Worm (Caenorhabditis elegans) whole organism, L4/young adult: ENCODE measurements around the gene F10A3.17.

Experiments
- W03F9.2 ChIP-seq: fragments of 150-350 bp; optimal IDR thresholded peaks from 2 replicates; lab custom pipeline; 2014; ENCODE audit warnings: missing biosample characterization, missing genetic modification characterization
- dao-5 ChIP-seq: sonication (generic microtip); optimal IDR thresholded peaks from 2 replicates; lab custom pipeline; 2016; ENCODE audit warnings: missing genotype, missing genetic modification characterization, moderate library complexity, missing compliant biosample characterization
- him-1 ChIP-seq: sonication (generic microtip); optimal IDR thresholded peaks from 2 replicates; lab custom pipeline; 2016; ENCODE audit warnings: missing genotype, missing genetic modification reagents, missing genetic modification characterization, missing compliant biosample characterization

The F10A3.17 gene

DNA sequence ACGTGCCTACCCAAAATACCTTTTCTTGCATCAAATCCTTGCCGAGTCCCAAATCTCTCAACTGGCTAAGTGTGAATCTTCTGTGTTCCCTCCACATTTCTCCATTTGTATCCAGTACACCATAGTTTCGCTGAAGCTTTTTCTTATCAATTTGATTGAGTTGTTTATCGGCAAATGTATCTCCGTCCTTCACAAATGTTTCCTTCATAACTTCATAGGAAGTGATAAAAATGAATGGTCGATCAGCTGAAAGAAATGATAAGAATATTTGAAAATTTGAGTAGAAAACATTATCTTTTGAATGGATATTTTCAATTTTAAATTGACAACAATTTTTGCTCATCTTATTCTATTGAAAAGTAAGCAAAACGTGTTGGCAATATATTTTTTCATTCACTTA, 15.7 kb upstream of the F10A3.17 start:
- no peak for TF ChIP-seq W03F9.2
- no peak for TF ChIP-seq him-1 (tag; lab: Kevin White, UChicago)
- TF ChIP-seq dao-5: no peak

DNA sequence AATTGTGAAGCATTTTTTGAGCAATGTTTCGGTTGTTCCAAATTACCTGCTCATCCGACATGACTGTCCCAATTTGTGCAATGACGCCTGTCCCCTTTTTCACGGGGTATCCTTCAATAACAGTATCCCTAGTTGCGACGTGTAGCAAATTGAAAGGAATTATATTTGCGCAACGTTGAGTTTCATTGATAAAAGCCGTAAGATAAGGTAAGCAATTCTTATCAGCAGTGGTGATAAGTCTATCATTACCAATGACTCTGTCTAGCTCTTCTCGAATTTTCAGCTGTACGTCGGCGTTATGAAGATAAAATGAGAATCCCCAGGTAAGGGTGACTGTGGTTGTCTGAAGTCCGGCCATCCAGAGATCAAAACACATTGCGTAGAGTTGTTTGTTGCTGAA, 14.6 kb upstream of the F10A3.17 start:
- no peak for TF ChIP-seq dao-5
- no peak for TF ChIP-seq W03F9.2
- no peak for TF ChIP-seq him-1 (tag; lab: Kevin White, UChicago)

DNA sequence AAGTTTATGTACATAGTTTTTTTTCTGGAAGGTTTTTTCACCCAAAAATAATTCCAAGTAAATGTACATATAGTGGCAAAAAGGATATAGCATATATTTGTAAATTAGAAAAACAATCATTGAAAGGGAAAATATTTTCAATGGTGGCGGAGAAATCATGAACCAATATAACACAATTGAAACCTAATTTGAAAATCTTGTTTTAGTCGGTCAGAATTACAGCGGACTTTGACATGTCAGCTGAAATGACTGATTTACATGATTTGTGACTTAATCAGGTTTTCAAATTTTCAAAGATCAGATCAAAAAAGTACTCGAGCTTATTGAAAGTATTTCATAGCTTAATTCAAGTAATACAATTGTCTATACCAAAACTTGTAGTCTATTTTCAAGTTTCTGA, 12.2 kb upstream of the F10A3.17 start, which contains the start of gene K05D4.9:
Gene K05D4.9, minus strand, starts transcription at position 101 of the 400 bp plus-strand sequence.
- TF ChIP-seq W03F9.2 (no peak), him-1 (tag; lab: Kevin White, UChicago) (no peak), dao-5 (no peak)

DNA sequence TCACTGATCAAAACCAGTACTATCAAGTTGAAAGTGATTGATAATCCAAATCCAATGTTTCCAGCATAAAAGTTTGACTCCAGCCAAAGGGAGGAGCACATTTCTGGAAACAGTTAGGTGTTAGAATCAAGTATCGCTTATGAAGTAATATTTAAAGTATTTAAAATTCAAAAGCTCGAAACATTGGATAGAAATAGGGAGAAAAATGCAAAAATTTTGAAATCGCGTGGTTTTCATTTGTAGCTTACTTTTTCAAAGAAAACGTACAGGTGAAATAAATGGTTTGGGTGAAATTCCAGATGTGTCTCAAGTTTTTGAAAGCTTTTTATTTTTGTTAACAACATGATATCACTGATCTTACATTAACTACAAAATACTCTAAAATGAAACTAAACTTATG, 9.5 kb upstream of the F10A3.17 start, which contains the start of gene str-111:
Gene str-111, minus strand, starts transcription at position 101 of the 400 bp plus-strand sequence.
- no peak for TF ChIP-seq dao-5
- no peak for TF ChIP-seq W03F9.2
- no peak for TF ChIP-seq him-1 (tag; lab: Kevin White, UChicago)

DNA sequence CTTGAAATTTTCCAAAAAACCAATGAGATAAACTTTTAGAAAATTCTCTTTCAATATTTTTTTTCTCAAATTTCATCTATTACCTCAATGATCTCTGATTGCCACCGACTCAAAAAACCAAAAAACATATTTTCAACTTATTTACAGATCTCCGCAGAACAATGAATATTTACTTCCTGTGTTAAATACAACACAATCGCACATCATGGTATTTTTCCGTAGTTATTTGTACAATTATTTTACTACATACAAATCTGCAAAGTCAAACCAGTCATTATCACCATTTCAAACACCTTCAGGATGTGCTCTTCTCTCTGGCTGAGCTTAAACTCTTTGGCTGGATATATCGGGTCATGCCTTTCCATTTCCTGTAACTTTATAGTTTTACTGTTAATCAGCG, 6.4 kb upstream of the F10A3.17 start, which contains the start of gene str-108:
Gene str-108, plus strand, starts transcription at position 301 of the 400 bp plus-strand sequence.
- TF ChIP-seq him-1 (tag; lab: Kevin White, UChicago) (no peak), dao-5 (no peak), W03F9.2 (no peak)

DNA sequence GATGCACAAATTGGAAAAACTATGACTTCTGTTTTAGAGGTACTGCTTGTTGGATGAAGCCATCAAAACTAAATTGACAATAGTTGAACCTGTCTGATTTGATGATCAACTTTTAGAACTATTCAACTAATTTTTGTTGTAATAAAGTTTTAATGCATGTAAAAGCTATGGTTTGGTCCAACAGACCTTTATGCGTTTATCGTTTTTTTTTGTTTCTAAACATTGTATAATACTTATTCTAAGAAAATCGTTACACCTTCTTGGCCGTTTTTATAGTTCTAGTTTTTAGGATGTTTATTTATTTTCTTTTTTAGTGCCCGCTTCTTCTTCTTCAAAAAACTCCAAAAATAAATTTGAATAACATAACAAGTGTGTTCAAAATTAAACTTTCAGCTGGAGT, 4.2 kb upstream of the F10A3.17 start, which contains the start of gene F10A3.12:
Gene F10A3.12, plus strand, starts transcription at position 301 of the 400 bp plus-strand sequence.
- TF ChIP-seq W03F9.2 (no peak), him-1 (tag; lab: Kevin White, UChicago) (no peak), dao-5 (no peak)

DNA sequence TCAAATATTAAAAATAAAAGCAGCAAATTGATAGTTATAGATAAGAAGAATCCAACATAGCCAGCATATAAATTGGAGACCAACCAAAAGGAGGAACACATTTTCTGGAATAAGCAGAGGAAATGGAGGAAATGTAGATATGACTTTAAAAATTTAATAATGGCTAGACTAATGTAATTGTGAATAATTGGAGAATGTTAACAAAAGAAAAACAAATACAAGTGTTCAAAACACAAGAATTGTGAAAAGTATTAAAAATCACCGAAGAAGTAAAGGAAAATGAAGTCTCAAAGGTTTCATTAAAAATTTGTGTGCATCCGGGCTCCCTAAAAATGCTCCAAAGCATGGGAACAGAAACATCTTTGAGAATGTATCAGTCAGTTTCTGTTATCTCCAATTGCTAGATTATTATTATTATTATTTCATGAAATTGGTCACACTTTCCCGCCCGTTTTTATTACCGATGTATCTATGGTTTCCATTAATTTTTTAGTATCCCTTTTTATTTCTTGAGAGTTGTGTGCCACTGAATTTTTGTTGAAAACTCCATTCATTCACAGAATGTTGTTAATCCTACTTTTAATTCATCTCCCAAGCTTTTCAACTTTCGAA, 2.7 kb upstream of the F10A3.17 start, which contains the start of the genes str-109 and F10A3.11:
Gene str-109, minus strand, starts transcription at position 101 of the 612 bp plus-strand sequence.
Gene F10A3.11, plus strand, starts transcription at position 562 of the 612 bp plus-strand sequence.
- TF ChIP-seq W03F9.2: no peak
- no peak for TF ChIP-seq him-1 (tag; lab: Kevin White, UChicago)
- TF ChIP-seq dao-5: no peak

DNA sequence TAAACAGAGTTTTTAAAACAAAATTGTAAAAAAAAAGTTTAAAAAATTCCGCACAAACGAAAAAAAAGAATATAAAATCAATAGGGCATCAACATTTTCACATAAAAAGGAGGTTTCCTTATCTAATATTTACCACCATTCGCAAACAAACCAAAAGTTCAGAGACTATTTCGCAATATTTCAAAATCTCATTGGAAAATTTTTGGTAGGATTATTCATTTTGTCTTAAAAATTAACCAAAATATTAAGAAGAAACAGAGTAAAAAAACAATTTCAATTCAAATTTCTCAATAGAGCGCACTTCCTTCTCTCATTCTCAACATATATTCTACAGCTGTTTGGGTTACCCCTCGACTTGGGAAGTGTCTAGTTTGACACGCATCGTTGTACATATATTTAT, 593 bp upstream of the F10A3.17 start:
- TF ChIP-seq him-1 (tag; lab: Kevin White, UChicago) (no peak), W03F9.2 (no peak), dao-5 (no peak)

DNA sequence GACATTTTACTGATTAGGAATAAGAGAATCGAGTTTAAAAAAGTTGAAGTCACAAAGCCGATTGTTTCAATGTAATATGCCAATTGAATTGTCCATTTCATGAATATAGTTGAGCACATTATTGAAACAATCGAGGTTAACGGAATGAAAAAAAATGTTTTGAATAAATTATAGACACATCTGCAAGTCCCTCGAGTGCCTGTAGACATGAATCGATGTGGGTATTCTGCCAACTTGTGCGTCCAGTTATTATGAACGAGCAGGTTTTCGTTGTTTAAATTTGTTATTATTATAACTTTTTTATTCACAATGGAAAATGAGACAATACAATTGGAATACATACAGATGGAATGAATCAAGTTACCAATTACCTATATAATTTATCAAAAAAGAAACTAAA, 1.1 kb downstream of the F10A3.17 start, which contains the start of gene str-99:
Gene str-99, minus strand, starts transcription at position 101 of the 400 bp plus-strand sequence.
- TF ChIP-seq dao-5 (no peak), him-1 (tag; lab: Kevin White, UChicago) (no peak), W03F9.2 (no peak)

DNA sequence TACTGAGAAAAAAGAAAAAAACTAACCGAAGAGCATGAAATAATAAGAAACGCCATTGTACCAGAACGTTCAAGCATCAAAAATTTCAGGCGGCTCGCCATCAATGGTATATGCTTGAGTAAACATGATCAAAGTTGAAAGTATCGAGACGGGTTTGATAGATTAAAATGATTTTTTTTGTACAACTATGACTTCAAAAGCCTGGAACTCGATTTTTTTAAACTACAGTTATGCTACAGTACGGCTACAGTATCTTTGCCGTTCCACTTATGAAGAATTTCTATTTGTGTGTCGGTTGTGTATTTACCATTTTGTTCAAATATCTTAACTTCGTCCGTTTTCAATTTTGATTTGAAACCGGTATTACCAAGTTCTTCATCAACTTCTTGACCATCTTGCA, 4.4 kb downstream of the F10A3.17 start, which contains the start of gene str-97:
Gene str-97, minus strand, starts transcription at position 101 of the 400 bp plus-strand sequence.
- no peak for TF ChIP-seq dao-5
- no peak for TF ChIP-seq W03F9.2
- no peak for TF ChIP-seq him-1 (tag; lab: Kevin White, UChicago)

DNA sequence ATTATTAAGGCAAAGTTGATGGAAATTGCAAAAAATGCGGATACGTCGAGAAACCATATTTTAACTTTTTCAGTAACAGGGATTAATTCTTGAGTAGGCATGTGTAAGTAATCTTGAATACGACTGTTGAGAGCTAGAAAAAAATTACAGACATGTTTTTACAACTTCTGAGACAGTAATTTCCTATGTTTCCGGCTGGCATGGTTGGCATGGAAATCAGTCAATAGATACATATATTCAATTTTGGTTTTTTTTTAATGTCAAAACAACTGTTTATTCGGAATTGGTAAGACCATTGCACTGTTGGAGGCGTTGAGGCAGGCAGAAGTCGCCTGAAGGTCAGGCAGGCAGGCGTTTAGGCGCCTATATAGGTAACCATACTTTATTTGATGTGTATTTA, 6.1 kb downstream of the F10A3.17 start, which contains the start of gene str-254:
Gene str-254, minus strand, starts transcription at position 101 of the 400 bp plus-strand sequence.
- TF ChIP-seq dao-5 (no peak), W03F9.2 (no peak), him-1 (tag; lab: Kevin White, UChicago) (no peak)

DNA sequence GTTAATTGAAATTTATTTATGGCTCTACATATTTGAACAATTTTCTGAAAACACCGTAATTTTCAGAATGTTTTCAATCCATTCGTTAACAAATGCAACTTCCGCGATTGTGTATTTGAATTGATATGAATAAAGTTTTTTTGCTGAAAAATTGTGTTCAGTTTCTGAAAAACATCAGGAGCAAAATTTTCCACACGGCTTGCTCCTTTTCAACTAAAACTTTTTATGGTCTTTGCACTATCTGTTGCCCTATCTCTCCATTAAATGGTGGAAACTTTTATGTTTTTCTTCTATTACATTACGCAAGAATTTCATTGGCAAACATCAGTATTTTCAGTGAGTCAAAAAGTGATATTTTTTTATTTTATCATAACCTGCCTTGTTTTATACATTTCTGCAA, 10.7 kb downstream of the F10A3.17 start, which contains the start of gene F10A3.4:
Gene F10A3.4, plus strand, starts transcription at position 301 of the 400 bp plus-strand sequence.
- TF ChIP-seq W03F9.2 (no peak), dao-5 (no peak), him-1 (tag; lab: Kevin White, UChicago) (no peak)

DNA sequence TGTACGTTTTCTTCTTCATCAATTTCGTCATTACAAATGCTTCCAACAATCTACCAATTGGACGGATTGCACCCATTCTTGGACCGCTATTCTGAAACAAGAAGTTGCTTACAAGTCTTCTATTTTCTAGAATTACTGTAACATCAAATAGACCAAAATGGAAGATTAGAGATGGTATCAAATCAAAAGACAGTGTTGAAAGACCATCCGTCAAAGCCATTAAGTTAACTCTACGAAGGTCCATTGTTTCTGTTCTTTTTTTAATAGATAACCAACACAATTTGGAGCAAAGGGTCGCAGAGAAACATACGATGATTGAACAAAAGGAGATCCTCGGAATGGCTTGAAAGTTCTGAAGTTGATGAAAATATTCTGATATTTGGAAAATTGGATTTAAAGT, 14.5 kb downstream of the F10A3.17 start:
- TF ChIP-seq him-1 (tag; lab: Kevin White, UChicago): no peak
- TF ChIP-seq dao-5: no peak
- no peak for TF ChIP-seq W03F9.2

DNA sequence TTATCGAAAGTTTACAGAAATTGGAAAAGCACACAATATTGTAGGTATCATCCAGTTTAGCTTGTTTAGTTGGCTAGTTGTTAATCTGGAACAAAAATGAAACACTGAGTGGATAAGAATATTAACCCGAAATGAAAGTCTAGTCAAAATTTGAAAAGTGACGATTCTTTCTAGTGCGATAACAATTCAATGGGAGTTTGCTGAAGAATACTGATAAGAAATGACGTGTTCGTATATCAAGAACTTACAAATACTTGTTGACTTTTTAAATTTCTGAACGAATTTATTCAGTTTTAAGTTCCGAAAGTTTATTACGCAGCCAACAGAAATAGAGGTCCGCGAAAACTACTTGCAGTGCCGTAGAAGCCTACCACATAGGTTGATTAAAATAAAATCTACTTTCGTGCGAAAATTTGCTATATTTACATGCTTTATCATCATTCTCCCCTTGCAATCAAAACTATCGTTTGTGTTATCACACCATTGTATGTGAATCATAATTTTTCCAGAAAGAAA, 16.4 kb downstream of the F10A3.17 start, which contains the start of gene fbxa-88:
Gene fbxa-88, minus strand, starts transcription at position 51 of the 516 bp plus-strand sequence.
- no peak for TF ChIP-seq him-1 (tag; lab: Kevin White, UChicago)
- no peak for TF ChIP-seq W03F9.2
- TF ChIP-seq dao-5: no peak

DNA sequence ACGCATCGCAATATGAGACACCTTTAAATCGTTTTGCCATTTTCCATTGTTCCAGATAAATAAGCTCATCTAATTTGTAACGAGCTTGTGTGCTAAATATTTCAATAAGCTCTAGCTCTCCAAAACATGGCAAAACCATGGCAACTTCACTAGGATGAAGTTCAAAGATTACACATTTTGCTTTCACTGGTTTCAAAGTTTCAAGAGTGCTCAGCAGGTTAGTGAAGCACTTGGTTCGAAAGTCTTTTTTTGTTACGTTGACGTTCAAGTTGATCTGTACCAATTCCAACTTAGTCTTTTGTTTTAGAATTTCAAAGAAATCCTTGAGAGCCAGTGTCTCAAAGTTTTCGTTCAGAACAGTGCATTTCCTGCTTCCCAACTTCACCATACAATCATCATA, 17.1 kb downstream of the F10A3.17 start, which contains the start of gene fbxa-18:
Gene fbxa-18, plus strand, starts transcription at position 301 of the 400 bp plus-strand sequence.
- TF ChIP-seq W03F9.2 (no peak), dao-5 (no peak), him-1 (tag; lab: Kevin White, UChicago) (no peak)
